Worm (Caenorhabditis elegans): ENCODE data around the gene T23F11.6.

Gene T23F11.6

ce11 chrIII:4649811-4650544 is 2.3 kb upstream of the T23F11.6 start, which contains the start of gene ppm-2:
Gene ppm-2 (plus strand): TSS chrIII:4650494.
- TF ChIP-seq nhr-12 (tag; optimal IDR thresholded peaks at IDR 0.05): no peak
- TF ChIP-seq mdl-1 (tag; optimal IDR thresholded peaks at IDR 0.05): no peak
- TF ChIP-seq efl-1 (optimal IDR thresholded peaks at IDR 0.05): no peak
- TF ChIP-seq efl-1 (GFP tag; optimal IDR thresholded peaks at IDR 0.05 in 1 of 2): peak in 1 of 2 experiments; percentile 37
- peak; percentile 44 for TF ChIP-seq elt-2 (tag; optimal IDR thresholded peaks at IDR 0.05)
- TF ChIP-seq nhr-20 (tag; optimal IDR thresholded peaks at IDR 0.05): peak; percentile 15
- TF ChIP-seq ceh-90 (tag; optimal IDR thresholded peaks at IDR 0.05): no peak
- TF ChIP-seq nhr-85 (tag): no peak
- no peak for TF ChIP-seq nhr-28 (tag; optimal IDR thresholded peaks at IDR 0.05)
- no peak for TF ChIP-seq nhr-76 (tag; optimal IDR thresholded peaks at IDR 0.05)
- TF ChIP-seq lin-35 (GFP tag; optimal IDR thresholded peaks at IDR 0.05): peak in 1 of 2 experiments; percentile 27
- no peak for TF ChIP-seq ces-1 (GFP tag; optimal IDR thresholded peaks at IDR 0.05)
- TF ChIP-seq ceh-88 (GFP tag; IDR thresholded peaks at IDR 0.05): no peak
- TF ChIP-seq lsy-2 (tag; optimal IDR thresholded peaks at IDR 0.05): no peak
- TF ChIP-seq dsc-1 (tag; optimal IDR thresholded peaks at IDR 0.05): no peak
- no peak for TF ChIP-seq ceh-8 (GFP tag; optimal IDR thresholded peaks at IDR 0.05)
- peak; percentile 39; the same call in 1 of the 2 replicates for TF ChIP-seq nhr-19 (GFP tag; conservative IDR thresholded peaks at IDR 0.05)
- TF ChIP-seq vab-15 (tag; optimal IDR thresholded peaks at IDR 0.05): no peak
- TF ChIP-seq skn-1 (tag; optimal IDR thresholded peaks at IDR 0.05): no peak
- TF ChIP-seq zag-1 (tag; optimal IDR thresholded peaks at IDR 0.05): no peak
- TF ChIP-seq grh-1 (GFP tag; IDR thresholded peaks at IDR 0.05): no peak
- no peak for TF ChIP-seq nhr-47 (tag; optimal IDR thresholded peaks at IDR 0.05)
- TF ChIP-seq fkh-8 (tag; optimal IDR thresholded peaks at IDR 0.05): no peak
- TF ChIP-seq rnt-1 (tag; optimal IDR thresholded peaks at IDR 0.05): no peak
- TF ChIP-seq ama-1 (optimal IDR thresholded peaks at IDR 0.05): peak; percentile 48
- no peak for TF ChIP-seq mep-1 (tag; optimal IDR thresholded peaks at IDR 0.05)
- TF ChIP-seq hlh-4 (tag; optimal IDR thresholded peaks at IDR 0.05): no peak
- TF ChIP-seq elt-3 (tag; optimal IDR thresholded peaks at IDR 0.05): peak in 2 of 6 experiments; percentile 13 to 61
- TF ChIP-seq swsn-7 (tag; optimal IDR thresholded peaks at IDR 0.05): no peak
- no peak for TF ChIP-seq xbp-1 (tag; optimal IDR thresholded peaks at IDR 0.05)
- peak; percentile 69 for TF ChIP-seq blmp-1 (tag; optimal IDR thresholded peaks at IDR 0.05)
- no peak for TF ChIP-seq ztf-11 (tag; optimal IDR thresholded peaks at IDR 0.05)
- no peak for TF ChIP-seq sup-37 (GFP tag; optimal IDR thresholded peaks at IDR 0.05)

DNA sequence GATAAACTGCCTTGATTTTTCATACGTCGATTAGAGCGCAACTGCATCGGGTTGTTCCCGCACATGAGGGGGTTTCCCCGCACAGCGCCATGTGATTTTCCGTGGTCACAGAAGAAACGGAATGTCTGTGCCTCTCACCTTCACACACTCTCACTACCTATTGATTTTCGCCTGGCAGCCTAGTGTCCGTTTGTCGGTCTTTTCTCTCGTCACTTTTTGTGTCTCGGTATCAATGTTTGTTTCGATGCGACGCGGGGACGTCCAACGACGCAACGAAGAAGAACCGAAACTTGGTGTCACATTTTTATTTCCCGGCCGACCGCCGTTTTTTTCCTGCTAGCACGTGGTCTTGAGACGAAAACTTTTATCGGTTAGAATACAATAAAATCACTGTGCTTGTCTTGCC is 1.6 kb upstream of the T23F11.6 start:
- TF ChIP-seq C16A3.4 (tag; optimal IDR thresholded peaks at IDR 0.05): peak; percentile 92
- TF ChIP-seq nhr-12 (tag; optimal IDR thresholded peaks at IDR 0.05): no peak
- TF ChIP-seq hpl-2 (GFP tag; optimal IDR thresholded peaks at IDR 0.05): peak; percentile 91
- peak; percentile 84 to 85 for TF ChIP-seq egl-27 (tag; optimal IDR thresholded peaks at IDR 0.05)
- peak; percentile 7 for TF ChIP-seq lin-39 (tag; optimal IDR thresholded peaks at IDR 0.05)
- TF ChIP-seq nhr-84 (tag; optimal IDR thresholded peaks at IDR 0.05): no peak
- peak; percentile 92 for TF ChIP-seq nhr-19 (GFP tag; conservative IDR thresholded peaks at IDR 0.05)
- TF ChIP-seq hlh-4 (tag; optimal IDR thresholded peaks at IDR 0.05): no peak
- TF ChIP-seq unc-130 (tag; optimal IDR thresholded peaks at IDR 0.05): peak; percentile 90
- TF ChIP-seq tlp-1 (tag; optimal IDR thresholded peaks at IDR 0.05): no peak
- no peak for TF ChIP-seq hlh-17 (GFP tag; optimal IDR thresholded peaks at IDR 0.05; ENCODE audit: borderline replicate concordance)
- TF ChIP-seq unc-62 (GFP tag; optimal IDR thresholded peaks at IDR 0.05): no peak
- peak; percentile 100 for TF ChIP-seq lin-14 (GFP tag; optimal IDR thresholded peaks at IDR 0.05)
- peak; percentile 83 to 91 for TF ChIP-seq lin-35 (GFP tag; optimal IDR thresholded peaks at IDR 0.05)
- TF ChIP-seq isw-1 (GFP tag; IDR thresholded peaks at IDR 0.05): peak; percentile 81
- TF ChIP-seq lir-3 (tag; optimal IDR thresholded peaks at IDR 0.05; ENCODE audit: poor library complexity): peak; percentile 79
- TF ChIP-seq tbx-2 (tag; optimal IDR thresholded peaks at IDR 0.05): peak; percentile 94
- TF ChIP-seq aha-1 (tag; optimal IDR thresholded peaks at IDR 0.05): peak; percentile 55
- TF ChIP-seq fkh-8 (tag; optimal IDR thresholded peaks at IDR 0.05): peak; percentile 93
- TF ChIP-seq dpl-1 (GFP tag; optimal IDR thresholded peaks at IDR 0.05): peak; percentile 72 to 78 (median 72)
- peak; percentile 65 for TF ChIP-seq nhr-11 (tag; optimal IDR thresholded peaks at IDR 0.05)
- no peak for TF ChIP-seq Y116A8C.19 (tag; optimal IDR thresholded peaks at IDR 0.05; ENCODE audit: borderline replicate concordance)
- TF ChIP-seq pax-3 (tag; optimal IDR thresholded peaks at IDR 0.05): peak; percentile 84
- no peak for TF ChIP-seq C34B4.2 (tag; optimal IDR thresholded peaks at IDR 0.05)
